Worm (Caenorhabditis elegans) whole organism, L4 larva: ENCODE data around the gene F55C12.4.
A peak's percentile ranks its signal among the peaks of the same experiment; 100 is the strongest.

Experiments
- F37D6.2 ChIP-seq: sonication (generic microtip); optimal IDR thresholded peaks from 2 replicates; lab custom pipeline; 2016; ENCODE audit warnings: mild to moderate bottlenecking, missing genetic modification characterization, missing compliant biosample characterization
- T20F7.1 ChIP-seq: fragments of 200-800 bp; sonication (Bioruptor generic); optimal IDR thresholded peaks from 2 replicates; lab custom pipeline; 2018; ENCODE audit warnings: mild to moderate bottlenecking, missing genetic modification characterization, missing compliant biosample characterization
- aha-1 ChIP-seq: fragments of 150-350 bp; peaks from one replicate; lab custom pipeline; 2014; ENCODE audit warnings: missing biosample characterization, missing genetic modification characterization
- attf-4 ChIP-seq: sonication (generic microtip); optimal IDR thresholded peaks from 3 replicates; lab custom pipeline; 2017; ENCODE audit warnings: missing biosample characterization, missing genetic modification characterization
- ceh-62 ChIP-seq: sonication (generic microtip); optimal IDR thresholded peaks from 2 replicates; lab custom pipeline; 2017; ENCODE audit warnings: missing biosample characterization, missing genetic modification characterization
- daf-12 ChIP-seq: fragments of 150-350 bp; optimal IDR thresholded peaks from 2 replicates; lab custom pipeline; 2014; ENCODE audit warnings: missing biosample characterization, missing genetic modification reagents, missing genetic modification characterization
- daf-16 ChIP-seq, 3 experiments: sonication (generic microtip); optimal IDR thresholded peaks; 2 replicates each; lab custom pipeline; 2016 to 2017; ENCODE audit warnings: missing genetic modification characterization in 3 of 3, missing genetic modification reagents in 3 of 3, mild to moderate bottlenecking in 2 of 3, missing compliant biosample characterization in 2 of 3, missing biosample characterization in 1 of 3, moderate library complexity in 1 of 3
- daf-19 ChIP-seq: fragments of 200-800 bp; sonication (Bioruptor generic); conservative IDR thresholded peaks from 2 replicates; pipeline ENCODE4 v1.3.6; 2022; ENCODE audit warnings: missing genetic modification characterization, missing compliant biosample characterization
- dmd-6 ChIP-seq: fragments of 200-800 bp; sonication (Bioruptor generic); IDR thresholded peaks from 2 replicates; pipeline ENCODE4 v1.3.6; 2022; ENCODE audit warnings: missing genetic modification reagents, missing genetic modification characterization, missing compliant biosample characterization
- dpl-1 ChIP-seq: fragments of 150-350 bp; optimal IDR thresholded peaks from 2 replicates; lab custom pipeline; 2014; ENCODE audit warnings: missing biosample characterization, missing genetic modification reagents, missing genetic modification characterization
- dve-1 ChIP-seq: sonication (generic microtip); optimal IDR thresholded peaks from 2 replicates; lab custom pipeline; 2017; ENCODE audit warnings: antibody characterized with exemption, mild to moderate bottlenecking, missing genetic modification characterization, missing compliant biosample characterization; ENCODE audit not compliant: insufficient read depth
- fkh-10 ChIP-seq: fragments of 150-350 bp; optimal IDR thresholded peaks from 2 replicates; lab custom pipeline; 2014; ENCODE audit warnings: missing biosample characterization, missing genetic modification reagents, missing genetic modification characterization
- hif-1 ChIP-seq, 2 experiments: sonication (generic microtip); optimal IDR thresholded peaks; 2 replicates each; lab custom pipeline; 2016 to 2017; ENCODE audit warnings: missing compliant biosample characterization in 2 of 2, missing genetic modification characterization in 2 of 2, missing genetic modification reagents in 2 of 2, missing genotype in 2 of 2, mild to moderate bottlenecking in 1 of 2
- hlh-11 ChIP-seq: fragments of 200-800 bp; sonication (Bioruptor generic); optimal IDR thresholded peaks from 2 replicates; lab custom pipeline; 2018; ENCODE audit warnings: mild to moderate bottlenecking, missing genetic modification characterization, missing compliant biosample characterization
- hlh-30 ChIP-seq: sonication (generic microtip); optimal IDR thresholded peaks from 2 replicates; lab custom pipeline; 2017; ENCODE audit warnings: antibody characterized with exemption, mild to moderate bottlenecking, missing genetic modification characterization, missing compliant biosample characterization; ENCODE audit not compliant: insufficient read depth
- hmg-1.1 ChIP-seq: fragments of 200-800 bp; sonication (Bioruptor generic); IDR thresholded peaks from 2 replicates; pipeline ENCODE4 v1.3.6; 2022; ENCODE audit warnings: missing genetic modification reagents, missing genetic modification characterization, missing compliant biosample characterization
- lim-7 ChIP-seq: fragments of 200-800 bp; sonication (Bioruptor generic); IDR thresholded peaks from 2 replicates; pipeline ENCODE4 v1.3.6; 2022; ENCODE audit warnings: missing genetic modification characterization, missing compliant biosample characterization
- lin-13 ChIP-seq: fragments of 150-350 bp; optimal IDR thresholded peaks from 2 replicates; lab custom pipeline; 2014; ENCODE audit warnings: missing biosample characterization, missing genetic modification reagents, missing genetic modification characterization
- lin-38 ChIP-seq: fragments of 200-800 bp; sonication (Bioruptor generic); IDR thresholded peaks from 2 replicates; pipeline ENCODE4 v1.3.6; 2022; ENCODE audit warnings: missing genetic modification reagents, missing genetic modification characterization, missing compliant biosample characterization
- lsy-2 ChIP-seq, 2 experiments: fragments of 150-350 bp in 1 of 2; sonication (generic microtip) in 1 of 2; optimal IDR thresholded peaks; 2 replicates each; lab custom pipeline; 2014 to 2017; ENCODE audit warnings: missing biosample characterization in 2 of 2, missing genetic modification characterization in 2 of 2
- mdl-1 ChIP-seq, 2 experiments: fragments of 150-350 bp in 1 of 2; sonication (generic microtip) in 1 of 2; optimal IDR thresholded peaks; 2 replicates each; lab custom pipeline; 2014 to 2017; ENCODE audit warnings: missing biosample characterization in 2 of 2, missing genetic modification characterization in 2 of 2
- mdt-29 ChIP-seq: fragments of 200-800 bp; sonication (Bioruptor generic); IDR thresholded peaks from 2 replicates; pipeline ENCODE4 v1.3.6; 2022; ENCODE audit warnings: missing genetic modification reagents, missing genetic modification characterization, missing compliant biosample characterization
- mep-1 ChIP-seq: fragments of 150-350 bp; sonication (generic microtip); optimal IDR thresholded peaks from 3 replicates; lab custom pipeline; 2014; ENCODE audit warnings: missing biosample characterization, missing genetic modification characterization
- mes-2 ChIP-seq: sonication (generic microtip); optimal IDR thresholded peaks from 2 replicates; lab custom pipeline; 2016; ENCODE audit warnings: missing genotype, mild to moderate bottlenecking, missing genetic modification characterization, missing compliant biosample characterization; ENCODE audit not compliant: poor library complexity, severe bottlenecking
- nhr-28 ChIP-seq: fragments of 150-350 bp; optimal IDR thresholded peaks from 2 replicates; lab custom pipeline; 2014; ENCODE audit warnings: missing biosample characterization, missing genetic modification characterization
- nhr-42 ChIP-seq: fragments of 200-800 bp; sonication (Bioruptor generic); IDR thresholded peaks from 2 replicates; pipeline ENCODE4 v1.3.6; 2022; ENCODE audit warnings: missing genetic modification characterization, missing compliant biosample characterization
- nhr-77 ChIP-seq: fragments of 150-350 bp; optimal IDR thresholded peaks from 2 replicates; lab custom pipeline; 2014; ENCODE audit warnings: missing biosample characterization, missing genetic modification characterization
- pha-4 ChIP-seq, 2 experiments: fragments of 150-350 bp in 1 of 2; fragments of 200-800 bp in 1 of 2; sonication (Bioruptor generic) in 1 of 2; IDR thresholded peaks in 1 of 2; optimal IDR thresholded peaks in 1 of 2; 2 replicates each; pipeline versions ENCODE4 v1.3.6 to Lab custom; 2014 to 2022; ENCODE audit warnings: missing genetic modification characterization in 2 of 2, missing genetic modification reagents in 2 of 2, missing biosample characterization in 1 of 2, missing compliant biosample characterization in 1 of 2
- pqm-1 ChIP-seq: sonication (generic microtip); optimal IDR thresholded peaks from 2 replicates; lab custom pipeline; 2017; ENCODE audit warnings: missing biosample characterization, missing genetic modification characterization
- tra-1 ChIP-seq: fragments of 200-800 bp; sonication (Bioruptor generic); IDR thresholded peaks from 2 replicates; pipeline ENCODE4 v1.3.6; 2022; ENCODE audit warnings: missing genetic modification reagents, missing genetic modification characterization, missing compliant biosample characterization
- unc-130 ChIP-seq: sonication (generic microtip); optimal IDR thresholded peaks from 2 replicates; lab custom pipeline; 2016; ENCODE audit warnings: missing genetic modification reagents, missing genetic modification characterization, missing compliant biosample characterization
- vab-7 ChIP-seq: fragments of 200-800 bp; sonication (Bioruptor generic); IDR thresholded peaks from 2 replicates; pipeline ENCODE4 v1.3.6; 2022; ENCODE audit warnings: missing genetic modification reagents, missing genetic modification characterization, missing compliant biosample characterization

The F55C12.4 gene

DNA sequence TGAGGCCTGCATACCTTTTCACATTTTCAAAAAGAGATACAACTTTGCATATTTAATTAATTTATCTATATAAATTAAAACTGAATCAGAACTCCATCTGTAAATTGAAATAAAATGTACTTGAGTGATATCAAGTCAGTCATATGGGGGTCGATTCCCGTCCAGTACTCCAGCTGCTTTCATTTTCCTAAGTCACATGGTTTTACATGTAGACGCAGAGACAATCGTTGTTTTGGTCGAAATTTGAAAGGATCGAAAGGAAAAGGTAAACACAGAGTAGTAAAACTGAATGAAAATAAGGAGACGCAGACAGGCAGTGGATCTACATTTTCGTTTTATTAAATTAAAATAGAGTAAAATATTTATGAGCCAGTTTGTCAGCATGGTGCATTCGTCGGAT, 15.9 kb upstream of the F55C12.4 start (continued):
- peak; percentile 75 for TF ChIP-seq aha-1 (tag; lab: Kevin White, UChicago)
- TF ChIP-seq attf-4 = no peak
- TF ChIP-seq ceh-62 = no peak
- no peak for TF ChIP-seq daf-12
- TF ChIP-seq nhr-77 (tag; lab: Kevin White, UChicago) = peak; percentile 17
- TF ChIP-seq pha-4 (GFP tag; IDR thresholded peaks at IDR 0.05; lab: Robert Waterston, UW) = no peak
- peak; percentile 4 for TF ChIP-seq pha-4 (tag; optimal IDR thresholded peaks at IDR 0.05; lab: Kevin White, UChicago)

DNA sequence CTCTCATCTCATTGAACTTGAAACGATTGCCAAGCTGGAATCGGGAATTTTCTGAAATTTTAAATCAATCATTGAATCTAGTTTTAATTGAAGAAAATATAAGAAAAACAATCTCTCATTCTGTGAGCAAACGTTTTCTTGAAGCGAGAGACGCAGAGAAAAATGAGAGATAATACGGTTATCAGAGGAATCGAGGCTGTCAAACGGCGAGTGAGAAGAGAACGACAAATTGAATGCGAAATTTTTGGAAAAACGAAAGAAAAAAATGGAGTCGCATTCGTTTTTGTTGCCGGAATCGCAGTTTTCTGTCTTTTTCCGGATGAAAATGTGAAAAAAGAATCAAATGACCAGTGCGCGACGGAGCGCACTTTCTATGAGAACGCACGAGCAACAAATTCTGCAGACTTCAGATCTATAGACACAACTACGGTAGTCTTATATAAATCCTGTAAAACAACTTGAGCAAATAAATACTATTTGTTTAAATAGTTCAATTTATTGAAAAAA, 15.4 kb upstream of the F55C12.4 start, which contains the start of gene tex-2:
TSS of gene tex-2 (minus strand) at position 51 of the 507 bp plus-strand sequence.
- TF ChIP-seq mdl-1 (tag; optimal IDR thresholded peaks at IDR 0.05; lab: Kevin White, UChicago) (peak in 1 of 2 experiments; percentile 24), hlh-11 (peak; percentile 72), lin-38 (GFP tag; lab: Robert Waterston, UW) (peak; percentile 88), pha-4 (GFP tag; IDR thresholded peaks at IDR 0.05; lab: Robert Waterston, UW) (no peak), pha-4 (tag; optimal IDR thresholded peaks at IDR 0.05; lab: Kevin White, UChicago) (no peak), vab-7 (GFP tag; lab: Robert Waterston, UW) (no peak), hmg-1.1 (GFP tag; lab: Robert Waterston, UW) (0 out of 2 replicates have a peak, but pooled peaks have one; percentile 8), F37D6.2 (tag; lab: Kevin White, UChicago) (peak; percentile 17), mep-1 (tag; lab: Kevin White, UChicago) (peak; percentile 53), T20F7.1 (peak; percentile 68), unc-130 (GFP tag; lab: Kevin White, UChicago) (peak; percentile 49), nhr-42 (GFP tag; lab: Robert Waterston, UW) (no peak), ceh-62 (no peak), nhr-28 (tag; lab: Kevin White, UChicago) (peak; percentile 90), fkh-10 (GFP tag; lab: Kevin White, UChicago) (peak; percentile 43), lsy-2 (tag; optimal IDR thresholded peaks at IDR 0.05; lab: Kevin White, UChicago) (peak in 1 of 2 experiments; percentile 30), mdt-29 (GFP tag; lab: Robert Waterston, UW) (no peak), dve-1 (tag; lab: Kevin White, UChicago) (peak; percentile 86), pqm-1 (tag; lab: Kevin White, UChicago) (peak; percentile 26), attf-4 (no peak), hif-1 (tag; optimal IDR thresholded peaks at IDR 0.05; lab: Kevin White, UChicago) (peak in 1 of 2 experiments; percentile 14), dpl-1 (GFP tag; lab: Kevin White, UChicago) (peak; percentile 2), mes-2 (tag; lab: Kevin White, UChicago) (peak; percentile 71), tra-1 (GFP tag; lab: Robert Waterston, UW) (peak; percentile 61; the same call in 1 of the 2 replicates), lin-13 (GFP tag; lab: Kevin White, UChicago) (peak; percentile 10), hlh-30 (tag; lab: Kevin White, UChicago) (peak; percentile 19), dmd-6 (GFP tag; lab: Robert Waterston, UW) (peak; percentile 79), daf-16 (GFP tag; optimal IDR thresholded peaks at IDR 0.05; lab: Kevin White, UChicago) (no peak), daf-16 (tag; optimal IDR thresholded peaks at IDR 0.05; lab: Kevin White, UChicago) (peak; percentile 64)

DNA sequence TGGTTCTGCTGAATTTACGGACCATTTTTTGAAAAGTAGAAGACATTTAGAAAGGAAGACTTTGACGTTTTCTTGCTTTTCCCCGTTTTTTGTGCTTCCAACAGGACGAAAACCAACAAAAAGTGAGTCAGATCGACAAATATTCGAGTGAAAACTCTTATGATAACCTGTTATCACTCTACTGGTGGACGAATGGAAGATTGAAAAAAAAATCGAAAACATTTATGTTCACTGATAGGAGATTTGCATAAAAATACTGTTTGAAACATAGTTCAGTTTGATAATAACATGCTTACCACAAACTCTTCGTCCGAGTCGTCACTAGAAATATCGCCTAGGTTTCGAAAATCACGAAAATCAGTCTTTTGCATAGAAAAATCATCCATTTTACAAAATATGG, 14.2 kb upstream of the F55C12.4 start:
- peak; percentile 0 for TF ChIP-seq dve-1 (tag; lab: Kevin White, UChicago)
- peak; percentile 76 for TF ChIP-seq nhr-28 (tag; lab: Kevin White, UChicago)
- no peak for TF ChIP-seq lim-7 (GFP tag; lab: Robert Waterston, UW)
- TF ChIP-seq attf-4 = no peak
- no peak for TF ChIP-seq daf-19 (GFP tag; lab: Robert Waterston, UW)
- TF ChIP-seq daf-16 (GFP tag; optimal IDR thresholded peaks at IDR 0.05; lab: Kevin White, UChicago) = no peak
- TF ChIP-seq daf-16 (tag; optimal IDR thresholded peaks at IDR 0.05; lab: Kevin White, UChicago) = peak; percentile 56
- peak; percentile 25 for TF ChIP-seq pqm-1 (tag; lab: Kevin White, UChicago)
- peak; percentile 16 for TF ChIP-seq hlh-11
